Fruit fly (Drosophila melanogaster) S2 (cell line): ENCODE measurements around the gene CG43694.

Experiments
- CG8478 ChIP-seq: fragments of >200 bp; optimal IDR thresholded peaks from 2 replicates; lab custom pipeline; 2018
- CTCF ChIP-seq, 2 experiments: fragments of >200 bp; optimal IDR thresholded peaks; 2 replicates each; lab custom pipeline; 2018

DNA sequence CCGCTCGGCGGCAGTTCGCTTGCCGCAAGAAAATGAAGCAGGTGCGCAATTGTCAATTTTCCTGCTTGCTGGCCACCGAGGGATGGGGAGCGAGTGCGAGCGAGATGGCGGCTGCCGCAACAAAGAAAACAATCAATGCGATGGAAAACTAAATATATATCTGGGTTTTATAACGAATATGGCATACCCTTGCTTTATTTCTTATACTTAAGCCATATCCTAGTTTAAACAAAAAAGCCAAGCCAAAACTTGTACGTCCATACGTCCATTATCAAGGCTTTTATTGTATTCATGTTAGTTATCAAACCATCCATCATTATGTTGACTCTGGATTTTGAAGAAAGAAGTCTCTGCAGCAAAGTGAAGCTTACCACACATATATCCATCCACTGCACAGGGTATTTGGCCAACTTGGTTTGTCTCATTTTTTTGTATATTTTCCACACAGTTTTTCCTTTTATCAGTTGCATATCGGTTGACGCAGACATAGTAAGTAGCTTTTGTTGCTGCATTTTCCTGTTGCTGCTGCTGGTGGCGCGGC lies 35.0 kb downstream of the CG43694 start:
- TF ChIP-seq CG8478 (lab: Kevin White, UChicago) (no peak), CTCF (optimal IDR thresholded peaks at IDR 0.05; lab: Kevin White, UChicago) (no peak)
